Worm (Caenorhabditis elegans): ENCODE results near the gene str-14.

Gene str-14

DNA sequence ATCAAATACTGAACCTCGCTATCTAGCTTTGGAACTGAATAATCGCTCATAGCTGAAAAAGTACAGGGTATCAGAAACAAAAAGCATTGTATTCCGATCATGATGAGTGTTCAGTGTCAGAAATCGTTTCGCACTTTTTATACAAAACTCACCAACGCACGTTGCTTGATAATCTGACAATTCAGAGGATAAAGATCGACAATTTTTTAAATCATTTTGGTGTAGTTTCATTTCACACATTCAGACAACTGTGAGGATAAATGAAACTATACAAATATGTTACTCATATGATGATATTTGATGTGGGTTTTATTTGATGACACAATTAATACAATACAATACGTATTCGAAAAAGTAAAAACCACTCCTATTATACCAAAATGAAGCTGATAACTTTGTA lies 28.1 kb upstream of the str-14 start, which contains the start of gene F57E7.2:
Gene F57E7.2, minus strand, starts transcription at position 101 of the 400 bp plus-strand sequence.
- no peak for TF ChIP-seq F57A8.1 (GFP tag; optimal IDR thresholded peaks at IDR 0.05)
- no peak for TF ChIP-seq dpl-1 (GFP tag; optimal IDR thresholded peaks at IDR 0.05)
- no peak for TF ChIP-seq ccch-3 (GFP tag; optimal IDR thresholded peaks at IDR 0.05)
- TF ChIP-seq Y95B8A.8 (GFP tag; IDR thresholded peaks at IDR 0.05) = no peak
- no peak for TF ChIP-seq lir-1 (GFP tag; conservative IDR thresholded peaks at IDR 0.05)
- no peak for TF ChIP-seq lsl-1 (GFP tag; optimal IDR thresholded peaks at IDR 0.05)
- no peak for TF ChIP-seq zim-3 (tag; optimal IDR thresholded peaks at IDR 0.05)
- no peak for TF ChIP-seq mxl-1 (tag; optimal IDR thresholded peaks at IDR 0.05)
- no peak for TF ChIP-seq dox-1 (GFP tag; IDR thresholded peaks at IDR 0.05)
- no peak for TF ChIP-seq F39B2.1 (GFP tag; IDR thresholded peaks at IDR 0.05)

DNA sequence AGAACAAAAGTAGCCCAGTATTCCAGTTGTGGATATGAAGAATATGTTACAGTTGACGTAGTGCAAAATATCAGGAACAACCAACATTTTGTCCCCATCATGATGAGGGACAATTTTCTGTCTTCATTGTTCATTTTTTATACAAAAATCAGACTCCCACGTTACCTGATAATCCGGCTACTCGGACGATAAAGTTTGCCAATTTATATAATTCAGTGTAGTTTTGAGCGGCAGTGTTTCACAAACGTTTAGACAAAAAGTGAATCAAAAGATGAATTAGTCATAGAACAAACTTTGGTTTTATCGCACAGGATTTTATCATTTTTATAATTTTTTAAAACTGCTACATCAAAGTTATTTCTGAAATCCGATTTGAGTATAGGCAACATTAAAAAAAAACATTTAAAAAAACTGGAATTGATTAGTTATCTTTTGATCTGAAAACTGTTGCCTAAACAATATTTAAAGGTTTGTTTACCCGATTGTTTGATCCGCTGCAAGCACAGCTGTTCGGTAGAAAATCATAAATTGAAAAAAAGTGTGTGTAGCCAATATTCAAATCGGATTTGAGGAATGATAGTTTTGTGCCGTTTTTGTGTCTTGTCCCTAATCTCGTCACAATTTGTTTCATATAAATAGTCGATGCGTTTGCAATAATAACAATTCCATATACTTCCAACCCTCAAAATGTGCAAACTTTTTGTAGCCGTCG lies 26.1 kb upstream of the str-14 start, which contains the start of the genes F57E7.4 and spig-6:
Gene F57E7.4, minus strand, starts transcription at position 101 of the 712 bp plus-strand sequence.
Gene spig-6, plus strand, starts transcription at position 662 of the 712 bp plus-strand sequence.
- TF ChIP-seq ztf-26 (tag; optimal IDR thresholded peaks at IDR 0.05) = no peak

DNA sequence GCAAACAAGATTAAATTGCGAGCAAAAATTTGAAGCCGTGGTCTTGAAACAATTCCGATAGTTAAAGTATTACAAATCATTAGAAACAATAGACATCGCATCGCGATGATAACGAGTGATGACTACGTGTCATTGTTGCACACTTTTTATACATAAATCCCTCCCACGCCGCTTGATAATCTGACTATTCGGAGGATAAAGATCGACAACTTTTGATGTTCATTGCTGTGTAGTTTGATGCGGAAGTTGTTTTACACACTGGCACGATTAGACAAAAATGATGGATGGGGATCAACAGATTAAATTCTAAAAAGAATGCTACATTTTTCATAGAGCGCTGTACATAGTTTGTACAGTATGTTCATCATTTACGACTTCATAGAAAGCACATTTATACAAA lies 24.3 kb upstream of the str-14 start, which contains the start of gene T08G3.11:
Gene T08G3.11, minus strand, starts transcription at position 101 of the 400 bp plus-strand sequence.
- no peak for TF ChIP-seq xnd-1 (tag; optimal IDR thresholded peaks at IDR 0.05)
- no peak for TF ChIP-seq ceh-40 (GFP tag; IDR thresholded peaks at IDR 0.05)
- no peak for TF ChIP-seq madf-6 (GFP tag; IDR thresholded peaks at IDR 0.05)
- no peak for TF ChIP-seq let-607 (tag; optimal IDR thresholded peaks at IDR 0.05)
- no peak for TF ChIP-seq F33H1.4 (GFP tag; IDR thresholded peaks at IDR 0.05)
- no peak for TF ChIP-seq snpc-3.4 (tag; optimal IDR thresholded peaks at IDR 0.05)
- TF ChIP-seq hmg-1.2 (GFP tag; IDR thresholded peaks at IDR 0.05) = no peak
- TF ChIP-seq ceh-27 (GFP tag; optimal IDR thresholded peaks at IDR 0.05) = no peak
- no peak for TF ChIP-seq atf-7 (tag; optimal IDR thresholded peaks at IDR 0.05)
- no peak for TF ChIP-seq nhr-80 (tag; optimal IDR thresholded peaks at IDR 0.05)
- TF ChIP-seq F22D6.2 (tag; optimal IDR thresholded peaks at IDR 0.05) = no peak

DNA sequence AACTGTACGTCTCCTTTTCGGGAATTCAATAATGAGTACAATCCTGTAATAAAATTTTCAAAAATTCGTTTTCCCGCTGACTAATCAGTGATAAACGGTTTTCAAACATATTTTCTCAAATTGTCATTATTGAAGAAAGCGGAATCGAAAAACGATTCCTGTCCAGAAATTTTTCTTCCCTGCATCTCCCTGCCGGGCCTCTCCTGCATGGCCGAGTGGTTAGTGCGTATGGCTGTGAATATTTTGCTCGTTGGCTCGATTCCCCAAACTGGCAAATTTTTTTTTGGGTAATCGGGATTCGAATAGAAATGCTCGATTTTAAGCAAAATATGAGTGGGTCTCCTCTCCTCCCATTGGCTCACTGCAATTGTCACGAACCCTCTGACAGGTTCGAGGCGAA lies 19.7 kb upstream of the str-14 start:
- TF ChIP-seq pbrm-1 (GFP tag; IDR thresholded peaks at IDR 0.05) (0 out of 2 replicates have a peak, but pooled peaks have one; percentile 24), nfyb-1 (GFP tag; IDR thresholded peaks at IDR 0.05) (0 out of 2 replicates have a peak, but pooled peaks have one; percentile 23), lin-26 (GFP tag; IDR thresholded peaks at IDR 0.05) (0 out of 2 replicates have a peak, but pooled peaks have one; percentile 14), B0261.1 (tag; optimal IDR thresholded peaks at IDR 0.05) (peak; percentile 62), rpc-1 (optimal IDR thresholded peaks at IDR 0.05) (peak; percentile 4), rpc-1 (tag; optimal IDR thresholded peaks at IDR 0.05) (peak; percentile 55), Y56A3A.18 (GFP tag; IDR thresholded peaks at IDR 0.05) (0 out of 2 replicates have a peak, but pooled peaks have one; percentile 49), tbp1 (GFP tag; optimal IDR thresholded peaks at IDR 0.05) (peak; percentile 82)

- no peak for TF ChIP-seq mxl-1 (tag; optimal IDR thresholded peaks at IDR 0.05)
- TF ChIP-seq ama-1 (optimal IDR thresholded peaks at IDR 0.05) = no peak
- TF ChIP-seq ama-1 (GFP tag; optimal IDR thresholded peaks at IDR 0.05) = no peak
- TF ChIP-seq ztf-28 (GFP tag; IDR thresholded peaks at IDR 0.05) = 0 out of 2 replicates have a peak, but pooled peaks have one; percentile 14
- peak; percentile 26 for TF ChIP-seq snpc-4 (GFP tag; optimal IDR thresholded peaks at IDR 0.05)
- peak in 3 of 4 experiments; percentile 23 to 94 (median 82) for TF ChIP-seq snpc-4 (tag; optimal IDR thresholded peaks at IDR 0.05)
- no peak for TF ChIP-seq efl-1 (GFP tag; optimal IDR thresholded peaks at IDR 0.05)
- no peak for TF ChIP-seq egl-44 (GFP tag; IDR thresholded peaks at IDR 0.05)
- peak; percentile 76 for TF ChIP-seq snpc-1.1 (tag; optimal IDR thresholded peaks at IDR 0.05; ENCODE audit: insufficient read depth)
- no peak for TF ChIP-seq ztf-6 (GFP tag; IDR thresholded peaks at IDR 0.05)
- no peak for TF ChIP-seq let-607 (tag; optimal IDR thresholded peaks at IDR 0.05)
- no peak for TF ChIP-seq sdz-38 (tag; optimal IDR thresholded peaks at IDR 0.05)
- TF ChIP-seq ceh-27 (GFP tag; optimal IDR thresholded peaks at IDR 0.05) = no peak
These were observed 17.1 kb upstream of the str-14 start, which contains the start of gene srw-35 for ce11 chrV:16471995-16472563. Gene srw-35, plus strand, starts transcription at chrV:16472513.
